Worm (Caenorhabditis elegans): ENCODE results near the gene sre-47.

sre-47 gene

ce11 chrII:13974136-13974535 lies 10.3 kb downstream of the sre-47 start:
- no peak for TF ChIP-seq pax-3 (tag; optimal IDR thresholded peaks at IDR 0.05)
- TF ChIP-seq Y116A8C.19 (tag; optimal IDR thresholded peaks at IDR 0.05; ENCODE audit: borderline replicate concordance), result no peak
- no peak for TF ChIP-seq nhr-237 (tag; optimal IDR thresholded peaks at IDR 0.05)
- no peak for TF ChIP-seq snu-23 (GFP tag; optimal IDR thresholded peaks at IDR 0.05)
- TF ChIP-seq skn-1 (tag; optimal IDR thresholded peaks at IDR 0.05), result no peak
- TF ChIP-seq F16B12.6 (tag; optimal IDR thresholded peaks at IDR 0.05), result no peak
- no peak for TF ChIP-seq ztf-11 (tag; optimal IDR thresholded peaks at IDR 0.05)
- no peak for TF ChIP-seq pqm-1 (tag; optimal IDR thresholded peaks at IDR 0.05)
- TF ChIP-seq zag-1 (tag; optimal IDR thresholded peaks at IDR 0.05), result no peak
- TF ChIP-seq nhr-85 (tag), result no peak

DNA sequence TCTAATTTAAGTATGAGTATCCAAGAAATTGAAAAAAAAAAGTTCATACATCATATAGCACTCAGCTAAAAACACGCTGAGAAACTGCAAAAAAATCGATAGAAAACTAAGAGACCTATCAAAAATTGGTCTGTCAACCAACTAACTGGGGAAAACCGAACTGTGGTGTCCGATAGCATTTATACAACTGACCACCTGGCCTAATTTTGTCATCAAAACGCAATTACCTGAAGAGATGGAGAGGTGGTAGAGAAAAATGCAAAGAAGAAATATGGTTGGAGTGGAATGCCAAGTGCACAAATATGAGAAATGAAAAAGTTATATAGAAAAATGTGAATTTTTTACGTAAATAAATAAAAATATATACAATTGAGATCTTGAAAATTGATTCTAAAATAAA lies 10.9 kb downstream of the sre-47 start, which contains the start of gene Y39G8B.1:
Y39G8B.1 (minus strand) TSS at position 299 of the 400 bp plus-strand sequence.
- TF ChIP-seq lsy-2 (tag; optimal IDR thresholded peaks at IDR 0.05) (peak in 1 of 2 experiments; percentile 7), skn-1 (tag; optimal IDR thresholded peaks at IDR 0.05) (peak; percentile 1), lin-35 (GFP tag; optimal IDR thresholded peaks at IDR 0.05) (peak in 1 of 2 experiments; percentile 33), mep-1 (tag; optimal IDR thresholded peaks at IDR 0.05) (peak; percentile 47), F16B12.6 (tag; optimal IDR thresholded peaks at IDR 0.05) (peak; percentile 35), nhr-71 (tag; optimal IDR thresholded peaks at IDR 0.05) (no peak), blmp-1 (tag; optimal IDR thresholded peaks at IDR 0.05) (peak; percentile 58), fos-1 (tag; optimal IDR thresholded peaks at IDR 0.05) (no peak), dpl-1 (GFP tag; optimal IDR thresholded peaks at IDR 0.05) (peak in 1 of 3 experiments; percentile 9)

DNA sequence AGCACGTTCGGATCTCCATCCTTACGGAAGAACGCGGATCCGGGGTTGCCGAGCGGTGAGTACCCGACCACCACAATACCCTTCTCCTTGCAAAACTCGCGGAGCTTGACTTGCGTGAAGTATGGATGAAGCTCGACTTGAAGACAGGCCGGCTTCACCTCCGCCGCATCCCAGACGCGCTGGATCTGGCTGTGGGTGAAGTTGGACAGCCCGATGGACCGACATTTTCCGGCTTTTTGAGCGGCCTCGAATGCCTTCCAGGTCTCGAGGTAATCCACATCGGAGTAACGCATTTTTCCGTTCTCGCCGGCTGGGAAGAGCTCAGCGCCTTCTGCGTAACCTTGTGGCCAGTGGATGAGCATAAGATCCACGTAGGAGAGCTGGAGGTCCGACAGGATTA lies 12.3 kb downstream of the sre-47 start:
- TF ChIP-seq lin-39 (tag; optimal IDR thresholded peaks at IDR 0.05) (no peak), F16B12.6 (tag; optimal IDR thresholded peaks at IDR 0.05) (no peak), ceh-82 (tag; optimal IDR thresholded peaks at IDR 0.05) (no peak), swsn-7 (tag; optimal IDR thresholded peaks at IDR 0.05) (no peak), unc-130 (tag; optimal IDR thresholded peaks at IDR 0.05) (no peak), jun-1 (tag; optimal IDR thresholded peaks at IDR 0.05) (no peak), mef-2 (tag; optimal IDR thresholded peaks at IDR 0.05) (no peak), aha-1 (tag; optimal IDR thresholded peaks at IDR 0.05) (no peak), sup-37 (GFP tag; optimal IDR thresholded peaks at IDR 0.05) (no peak), dsc-1 (tag; optimal IDR thresholded peaks at IDR 0.05) (no peak), ztf-11 (tag; optimal IDR thresholded peaks at IDR 0.05) (no peak), mep-1 (tag; optimal IDR thresholded peaks at IDR 0.05) (no peak), lin-35 (GFP tag; optimal IDR thresholded peaks at IDR 0.05) (no peak), egl-27 (tag; optimal IDR thresholded peaks at IDR 0.05) (no peak), C34B4.2 (tag; optimal IDR thresholded peaks at IDR 0.05) (no peak), ceh-88 (GFP tag; IDR thresholded peaks at IDR 0.05) (no peak)

ce11 chrII:13968979-13969378 lies 15.5 kb downstream of the sre-47 start, which contains the start of gene sre-43:
Gene sre-43, minus strand, starts transcription at chrII:13969079.
- no peak for TF ChIP-seq mef-2 (tag; optimal IDR thresholded peaks at IDR 0.05)
- TF ChIP-seq efl-1 (optimal IDR thresholded peaks at IDR 0.05), result no peak
- TF ChIP-seq efl-1 (GFP tag; optimal IDR thresholded peaks at IDR 0.05 in 1 of 2), result peak in 1 of 2 experiments; percentile 48

DNA sequence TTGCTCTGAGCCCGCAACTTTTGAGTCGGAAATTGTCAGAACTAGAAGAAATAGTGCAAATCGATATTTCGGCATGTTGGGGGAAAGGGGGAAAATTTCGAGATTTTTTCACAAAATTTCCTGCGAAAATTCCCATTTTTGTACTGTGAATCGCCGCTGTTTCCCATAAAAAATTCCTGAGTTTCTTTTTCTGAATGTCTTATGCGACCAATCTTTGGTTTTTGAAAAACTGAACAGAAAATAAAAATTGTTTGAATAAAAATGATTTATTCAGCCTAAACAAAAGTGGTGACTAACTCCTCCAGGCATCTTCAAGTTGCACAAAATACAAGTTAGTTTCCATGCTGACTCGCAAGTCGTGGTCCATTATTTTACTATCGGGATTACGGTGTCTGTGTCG lies 18.2 kb downstream of the sre-47 start, which contains the start of gene W07G1.7:
W07G1.7 (minus strand) TSS at position 101 of the 400 bp plus-strand sequence.
- TF ChIP-seq lsy-2 (tag; optimal IDR thresholded peaks at IDR 0.05), result no peak
- TF ChIP-seq unc-130 (tag; optimal IDR thresholded peaks at IDR 0.05), result no peak
- no peak for TF ChIP-seq lin-13 (GFP tag; optimal IDR thresholded peaks at IDR 0.05)
- TF ChIP-seq fkh-10 (GFP tag; optimal IDR thresholded peaks at IDR 0.05), result no peak
- no peak for TF ChIP-seq unc-86 (tag; optimal IDR thresholded peaks at IDR 0.05)
- no peak for TF ChIP-seq nhr-19 (GFP tag; conservative IDR thresholded peaks at IDR 0.05)

All from whole organism, L1 larva.